Fruit fly (Drosophila melanogaster): ENCODE measurements around the gene X11Lbeta.
A peak's percentile ranks its signal among the peaks of the same experiment; 100 is the strongest.

X11Lbeta gene

dm6 chrX:10602057-10602764 is 25.3 kb upstream of the X11Lbeta start, which contains the start of gene CG1628 (continued):
- TF ChIP-seq D19A (tag; optimal IDR thresholded peaks at IDR 0.05), result no peak
- TF ChIP-seq tin (GFP tag; optimal IDR thresholded peaks at IDR 0.05), result no peak
- peak; percentile 94 for TF ChIP-seq CG10321 (GFP tag; IDR thresholded peaks at IDR 0.05)
- no peak for TF ChIP-seq CG4820 (GFP tag; optimal IDR thresholded peaks at IDR 0.05)
- TF ChIP-seq Antp (GFP tag; optimal IDR thresholded peaks at IDR 0.05), result no peak
- no peak for TF ChIP-seq CG4404 (GFP tag; IDR thresholded peaks at IDR 0.05)
- no peak for TF ChIP-seq CG18011 (GFP tag; optimal IDR thresholded peaks at IDR 0.05)
- TF ChIP-seq vvl (GFP tag; IDR thresholded peaks at IDR 0.05), result peak; percentile 69
- no peak for TF ChIP-seq repo (GFP tag; optimal IDR thresholded peaks at IDR 0.05)
- no peak for TF ChIP-seq odd (GFP tag; optimal IDR thresholded peaks at IDR 0.05)
- no peak for TF ChIP-seq sisA (GFP tag; IDR thresholded peaks at IDR 0.05)
- peak; percentile 61; the same call in 2 of the 3 replicates for TF ChIP-seq Opbp (GFP tag; IDR thresholded peaks at IDR 0.05; ENCODE audit: partially characterized antibody)
- TF ChIP-seq Mes4 (GFP tag; optimal IDR thresholded peaks at IDR 0.05), result no peak
- TF ChIP-seq Dip3 (GFP tag; optimal IDR thresholded peaks at IDR 0.05), result no peak
- TF ChIP-seq CG18262 (tag; optimal IDR thresholded peaks at IDR 0.05), result no peak
- TF ChIP-seq fd64A (GFP tag; optimal IDR thresholded peaks at IDR 0.05), result no peak
- TF ChIP-seq CG15011 (GFP tag; optimal IDR thresholded peaks at IDR 0.05), result no peak
- TF ChIP-seq YL-1 (GFP tag; optimal IDR thresholded peaks at IDR 0.05), result no peak
- no peak for TF ChIP-seq lmd (GFP tag; IDR thresholded peaks at IDR 0.05)
- TF ChIP-seq CG9727 (GFP tag; optimal IDR thresholded peaks at IDR 0.05), result no peak
- no peak for TF ChIP-seq vfl (GFP tag; optimal IDR thresholded peaks at IDR 0.05)
- TF ChIP-seq br (optimal IDR thresholded peaks at IDR 0.05), result no peak
- TF ChIP-seq E2f2 (GFP tag; IDR thresholded peaks at IDR 0.05), result no peak
- no peak for TF ChIP-seq NFAT (GFP tag; IDR thresholded peaks at IDR 0.05)
- peak; percentile 35 for TF ChIP-seq CG31365 (tag; optimal IDR thresholded peaks at IDR 0.05)
- no peak for TF ChIP-seq Trl (optimal IDR thresholded peaks at IDR 0.05)
- TF ChIP-seq Trl (GFP tag; optimal IDR thresholded peaks at IDR 0.05), result no peak
- no peak for TF ChIP-seq jigr1 (GFP tag; IDR thresholded peaks at IDR 0.05)
- TF ChIP-seq CG7839 (tag; optimal IDR thresholded peaks at IDR 0.05), result peak; percentile 4
- TF ChIP-seq shn (GFP tag; optimal IDR thresholded peaks at IDR 0.05), result no peak
- TF ChIP-seq slp2 (GFP tag; optimal IDR thresholded peaks at IDR 0.05), result no peak
- TF ChIP-seq CG14860 (GFP tag; IDR thresholded peaks at IDR 0.05; ENCODE audit: partially characterized antibody), result 0 out of 3 replicates have a peak, but pooled peaks have one; percentile 15
- TF ChIP-seq unc-4 (GFP tag; IDR thresholded peaks at IDR 0.05; ENCODE audit: partially characterized antibody), result no peak
- TF ChIP-seq CG17802 (tag; optimal IDR thresholded peaks at IDR 0.05), result no peak
- TF ChIP-seq CG16779 (GFP tag; IDR thresholded peaks at IDR 0.05), result no peak
- no peak for TF ChIP-seq CG11560 (tag; IDR thresholded peaks at IDR 0.05)
- TF ChIP-seq mld (GFP tag; IDR thresholded peaks at IDR 0.05; ENCODE audit: partially characterized antibody), result peak; percentile 61; the same call in 1 of the 3 replicates
- TF ChIP-seq hth (optimal IDR thresholded peaks at IDR 0.05), result no peak
- TF ChIP-seq CG17361 (GFP tag; IDR thresholded peaks at IDR 0.05), result peak; percentile 47; the same call in 2 of the 3 replicates
- TF ChIP-seq Eip74EF (GFP tag; optimal IDR thresholded peaks at IDR 0.05), result peak in 1 of 2 experiments; percentile 89
- no peak for TF ChIP-seq Kr (GFP tag; optimal IDR thresholded peaks at IDR 0.05)
- TF ChIP-seq kni (GFP tag; optimal IDR thresholded peaks at IDR 0.05), result peak; percentile 86
- TF ChIP-seq CG6272 (GFP tag; IDR thresholded peaks at IDR 0.05), result no peak
- no peak for TF ChIP-seq ac (GFP tag; optimal IDR thresholded peaks at IDR 0.05)
- TF ChIP-seq HLHmδ (GFP tag; optimal IDR thresholded peaks at IDR 0.05), result no peak
- peak; percentile 28 for TF ChIP-seq CG12071 (GFP tag; optimal IDR thresholded peaks at IDR 0.05)
- TF ChIP-seq CG14050 (GFP tag; IDR thresholded peaks at IDR 0.05), result no peak
- peak; percentile 22 for TF ChIP-seq MTF-1 (GFP tag; optimal IDR thresholded peaks at IDR 0.05; ENCODE audit: borderline replicate concordance)
- no peak for TF ChIP-seq cas (GFP tag; IDR thresholded peaks at IDR 0.05)
- TF ChIP-seq CG4360 (GFP tag; IDR thresholded peaks at IDR 0.05), result no peak
